Worm (Caenorhabditis elegans): ENCODE results near the gene Y54G2A.19.

The Y54G2A.19 gene

ce11 chrIV:2888496-2889101 lies 5.9 kb downstream of the Y54G2A.19 start:
- TF ChIP-seq hnd-1 (tag; optimal IDR thresholded peaks at IDR 0.05): no peak
- TF ChIP-seq sea-1 (GFP tag; conservative IDR thresholded peaks at IDR 0.05): no peak
- TF ChIP-seq scrt-1 (GFP tag; IDR thresholded peaks at IDR 0.05): no peak
- no peak for TF ChIP-seq tbx-37 (GFP tag; conservative IDR thresholded peaks at IDR 0.05)
- no peak for TF ChIP-seq tbx-11 (GFP tag; IDR thresholded peaks at IDR 0.05)
- TF ChIP-seq hmg-4 (GFP tag; optimal IDR thresholded peaks at IDR 0.05): no peak
- TF ChIP-seq ama-1 (optimal IDR thresholded peaks at IDR 0.05): no peak
- TF ChIP-seq ets-7 (tag; optimal IDR thresholded peaks at IDR 0.05): no peak

DNA sequence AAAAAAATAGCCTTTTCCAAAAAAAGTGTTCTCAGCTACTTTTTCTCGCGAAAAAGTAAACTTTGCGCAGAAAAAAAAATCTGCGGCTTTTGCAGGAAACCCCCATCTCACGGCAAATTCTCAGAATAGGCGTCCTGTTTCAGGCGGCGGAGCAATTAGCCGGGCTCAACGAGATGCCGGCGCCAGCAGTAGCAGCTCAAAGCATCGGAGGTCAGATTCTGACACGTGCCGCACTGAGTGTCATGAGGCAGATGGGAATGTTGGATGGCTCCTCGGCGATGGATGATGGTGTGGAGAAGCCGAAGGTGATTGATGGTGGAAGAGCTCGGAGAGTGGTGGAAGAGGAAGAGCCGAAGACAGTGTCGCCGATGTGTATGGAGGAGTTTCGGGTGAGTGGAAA lies 7.3 kb downstream of the Y54G2A.19 start:
- TF ChIP-seq ets-7 (tag; optimal IDR thresholded peaks at IDR 0.05) (no peak), hmg-4 (GFP tag; optimal IDR thresholded peaks at IDR 0.05) (no peak), tra-4 (tag; optimal IDR thresholded peaks at IDR 0.05) (no peak)

DNA sequence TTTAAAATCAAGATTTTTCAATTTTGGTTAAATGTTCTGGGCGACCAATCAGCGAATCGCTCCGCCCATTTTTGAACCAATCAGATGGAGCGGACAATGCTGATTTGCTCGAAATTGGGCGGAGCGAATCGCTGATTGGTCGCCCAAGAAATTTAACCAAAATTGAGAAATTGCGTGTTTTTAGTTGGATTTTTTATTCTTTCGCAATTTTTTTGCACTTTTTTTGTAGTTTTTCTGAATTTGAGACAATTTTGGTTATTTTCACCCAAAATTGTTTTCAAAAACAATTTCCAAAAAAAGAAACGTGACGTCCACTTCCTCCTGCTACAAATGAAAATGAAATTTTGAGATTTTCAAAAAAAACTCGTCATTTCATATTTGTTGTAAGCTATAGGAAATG lies 7.9 kb downstream of the Y54G2A.19 start, which contains the start of gene dml-1:
TSS of gene dml-1 (plus strand) at position 301 of the 400 bp plus-strand sequence.
- no peak for TF ChIP-seq tra-4 (tag; optimal IDR thresholded peaks at IDR 0.05)
- TF ChIP-seq tbx-11 (GFP tag; IDR thresholded peaks at IDR 0.05): no peak
- TF ChIP-seq hmbx-1 (tag; optimal IDR thresholded peaks at IDR 0.05): no peak
- TF ChIP-seq hmg-4 (GFP tag; optimal IDR thresholded peaks at IDR 0.05): no peak
- TF ChIP-seq F13C5.2 (tag; optimal IDR thresholded peaks at IDR 0.05): no peak

DNA sequence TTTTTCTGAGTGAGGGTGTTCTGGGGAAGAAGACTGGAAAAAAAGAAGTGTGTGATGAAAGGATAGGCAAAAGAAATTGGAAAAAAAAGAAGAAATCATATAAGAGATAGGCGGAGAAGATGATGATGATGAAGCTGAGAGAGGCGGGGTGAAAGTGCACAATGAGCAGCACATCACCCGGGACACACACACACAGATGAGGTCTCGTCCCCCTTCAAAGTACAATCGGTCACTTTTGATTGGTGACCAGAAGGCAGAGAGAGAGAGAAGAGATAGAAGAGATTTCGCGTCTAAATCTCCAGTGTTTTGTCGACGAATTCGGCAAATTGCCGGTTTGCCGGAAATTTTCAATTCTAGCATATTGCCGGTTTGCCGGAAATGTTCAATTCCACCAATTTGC lies 9.3 kb downstream of the Y54G2A.19 start:
- TF ChIP-seq hmbx-1 (tag; optimal IDR thresholded peaks at IDR 0.05) (no peak), hmg-4 (GFP tag; optimal IDR thresholded peaks at IDR 0.05) (no peak), tbx-37 (GFP tag; conservative IDR thresholded peaks at IDR 0.05) (no peak), flt-1 (GFP tag; IDR thresholded peaks at IDR 0.05) (no peak), tbx-11 (GFP tag; IDR thresholded peaks at IDR 0.05) (no peak), aly-1 (tag; optimal IDR thresholded peaks at IDR 0.05) (no peak), pes-1 (GFP tag; IDR thresholded peaks at IDR 0.05) (no peak), ceh-36 (tag; optimal IDR thresholded peaks at IDR 0.05) (no peak), ceh-13 (GFP tag; optimal IDR thresholded peaks at IDR 0.05) (no peak), sea-1 (GFP tag; conservative IDR thresholded peaks at IDR 0.05) (no peak), hnd-1 (tag; optimal IDR thresholded peaks at IDR 0.05) (no peak), F13C5.2 (tag; optimal IDR thresholded peaks at IDR 0.05) (no peak), scrt-1 (GFP tag; IDR thresholded peaks at IDR 0.05) (no peak), ama-1 (optimal IDR thresholded peaks at IDR 0.05) (no peak), B0310.2 (tag; optimal IDR thresholded peaks at IDR 0.05) (no peak), ets-7 (tag; optimal IDR thresholded peaks at IDR 0.05) (no peak), tra-4 (tag; optimal IDR thresholded peaks at IDR 0.05) (no peak)

DNA sequence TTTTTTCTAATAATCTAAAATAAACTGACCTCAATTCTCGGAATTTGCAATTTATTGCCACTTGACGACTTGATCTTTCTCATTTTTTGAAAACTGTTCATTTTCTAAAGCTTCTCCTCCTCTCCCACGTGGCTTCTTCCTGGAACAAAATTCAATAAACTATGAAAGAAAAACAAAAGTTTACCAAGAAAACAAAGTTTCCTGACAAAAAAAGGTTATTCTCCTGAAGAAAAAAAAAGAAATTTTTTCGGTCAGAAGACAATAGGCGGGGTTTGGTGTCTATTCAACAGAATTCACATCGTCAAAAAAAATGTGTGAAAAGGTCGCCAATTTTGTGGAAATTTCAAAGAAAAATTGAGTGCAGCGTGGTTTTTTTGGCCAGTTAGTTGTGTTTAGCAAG lies 29.8 kb downstream of the Y54G2A.19 start, which contains the start of gene Y54G2A.16:
TSS of gene Y54G2A.16 (minus strand) at position 101 of the 400 bp plus-strand sequence.
- TF ChIP-seq B0310.2 (tag; optimal IDR thresholded peaks at IDR 0.05) (no peak), pes-1 (GFP tag; IDR thresholded peaks at IDR 0.05) (no peak), tbx-11 (GFP tag; IDR thresholded peaks at IDR 0.05) (no peak), tra-4 (tag; optimal IDR thresholded peaks at IDR 0.05) (no peak), hnd-1 (tag; optimal IDR thresholded peaks at IDR 0.05) (no peak), aly-1 (tag; optimal IDR thresholded peaks at IDR 0.05) (no peak), hmbx-1 (tag; optimal IDR thresholded peaks at IDR 0.05) (no peak), ets-7 (tag; optimal IDR thresholded peaks at IDR 0.05) (no peak), ceh-13 (GFP tag; optimal IDR thresholded peaks at IDR 0.05) (no peak), flt-1 (GFP tag; IDR thresholded peaks at IDR 0.05) (no peak), ama-1 (optimal IDR thresholded peaks at IDR 0.05) (no peak), ceh-36 (tag; optimal IDR thresholded peaks at IDR 0.05) (no peak), sea-1 (GFP tag; conservative IDR thresholded peaks at IDR 0.05) (no peak), hmg-4 (GFP tag; optimal IDR thresholded peaks at IDR 0.05) (no peak), F13C5.2 (tag; optimal IDR thresholded peaks at IDR 0.05) (no peak), scrt-1 (GFP tag; IDR thresholded peaks at IDR 0.05) (no peak), tbx-37 (GFP tag; conservative IDR thresholded peaks at IDR 0.05) (no peak)

- TF ChIP-seq F13C5.2 (tag; optimal IDR thresholded peaks at IDR 0.05) (no peak), hmg-4 (GFP tag; optimal IDR thresholded peaks at IDR 0.05) (no peak), flt-1 (GFP tag; IDR thresholded peaks at IDR 0.05) (no peak), sea-1 (GFP tag; conservative IDR thresholded peaks at IDR 0.05) (no peak), ets-7 (tag; optimal IDR thresholded peaks at IDR 0.05) (no peak), tbx-37 (GFP tag; conservative IDR thresholded peaks at IDR 0.05) (no peak), scrt-1 (GFP tag; IDR thresholded peaks at IDR 0.05) (no peak), B0310.2 (tag; optimal IDR thresholded peaks at IDR 0.05) (no peak), ceh-36 (tag; optimal IDR thresholded peaks at IDR 0.05) (no peak), hmbx-1 (tag; optimal IDR thresholded peaks at IDR 0.05) (no peak), tbx-11 (GFP tag; IDR thresholded peaks at IDR 0.05) (no peak), ama-1 (optimal IDR thresholded peaks at IDR 0.05) (no peak)
Observed at ce11 chrIV:2858734-2859133, 35.8 kb downstream of the Y54G2A.19 start.

DNA sequence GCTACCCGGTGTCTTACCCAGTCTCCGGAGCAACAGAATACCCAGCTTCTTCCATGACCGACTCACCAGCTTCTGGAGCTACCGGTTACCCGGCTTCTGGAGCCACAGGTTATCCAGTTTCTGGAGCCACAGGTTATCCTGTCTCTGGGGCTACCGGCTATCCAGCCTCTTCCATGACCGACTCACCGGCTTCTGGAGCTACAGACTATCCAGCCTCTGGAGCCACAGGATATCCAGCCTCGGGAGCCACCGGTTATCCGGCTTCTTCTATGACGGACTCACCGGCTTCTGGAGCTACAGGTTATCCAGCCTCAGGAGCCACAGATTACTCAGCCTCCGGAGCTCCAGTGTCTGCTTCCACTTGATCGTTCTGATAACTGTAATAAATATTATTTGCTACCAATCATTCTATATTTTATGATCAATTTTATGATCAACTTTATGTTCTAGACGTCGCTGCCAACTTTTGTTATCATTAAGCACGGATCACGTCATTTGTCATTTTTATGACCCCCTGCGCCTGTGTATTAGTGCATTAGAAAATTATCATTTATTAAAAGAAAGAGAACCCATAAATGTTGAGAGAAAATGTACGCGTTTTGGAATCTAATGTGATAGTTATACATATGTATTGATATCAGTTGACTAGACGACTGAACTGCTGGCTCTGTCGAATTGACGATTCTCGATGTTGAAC lies 39.3 kb downstream of the Y54G2A.19 start:
- no peak for TF ChIP-seq flt-1 (GFP tag; IDR thresholded peaks at IDR 0.05)

DNA sequence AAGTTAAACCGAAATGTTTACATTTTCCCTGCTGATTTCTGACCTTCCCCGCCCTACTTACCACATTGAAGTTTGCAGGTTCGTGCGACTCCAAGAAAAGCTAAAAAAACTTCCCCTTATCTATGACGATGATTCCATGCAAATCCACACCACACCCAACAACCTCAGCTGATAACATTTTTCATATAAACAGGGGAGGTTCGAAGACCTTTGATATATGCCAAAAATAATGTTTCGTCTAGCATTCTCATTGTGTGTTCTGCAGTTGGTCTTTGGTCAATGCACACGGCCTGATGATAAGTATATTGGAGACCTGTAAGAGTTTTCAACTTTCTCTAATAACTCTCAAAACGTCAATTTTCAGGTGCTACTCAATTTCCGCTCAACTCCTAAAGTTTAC lies 40.4 kb downstream of the Y54G2A.19 start:
- no peak for TF ChIP-seq ceh-36 (tag; optimal IDR thresholded peaks at IDR 0.05)
- no peak for TF ChIP-seq tbx-11 (GFP tag; IDR thresholded peaks at IDR 0.05)
- no peak for TF ChIP-seq hmg-4 (GFP tag; optimal IDR thresholded peaks at IDR 0.05)
- no peak for TF ChIP-seq tra-4 (tag; optimal IDR thresholded peaks at IDR 0.05)
- TF ChIP-seq scrt-1 (GFP tag; IDR thresholded peaks at IDR 0.05): no peak
- no peak for TF ChIP-seq ama-1 (optimal IDR thresholded peaks at IDR 0.05)

Data from whole organism, early embryonic.